Worm (Caenorhabditis elegans) whole organism, L4 larva: ENCODE measurements around the gene nlp-26.

Source experiments
- egl-27 ChIP-seq: sonication (generic microtip); optimal IDR thresholded peaks from 3 replicates; lab custom pipeline; 2017; ENCODE audit warnings: missing biosample characterization, missing genetic modification reagents, missing genetic modification characterization
- fos-1 ChIP-seq: fragments of 150-350 bp; optimal IDR thresholded peaks from 2 replicates; lab custom pipeline; 2014; ENCODE audit warnings: missing biosample characterization, missing genetic modification characterization
- lin-13 ChIP-seq: fragments of 150-350 bp; optimal IDR thresholded peaks from 2 replicates; lab custom pipeline; 2014; ENCODE audit warnings: missing biosample characterization, missing genetic modification reagents, missing genetic modification characterization
- nhr-48 ChIP-seq: sonication (generic microtip); optimal IDR thresholded peaks from 2 replicates; lab custom pipeline; 2016; ENCODE audit warnings: mild to moderate bottlenecking, missing genetic modification characterization, missing compliant biosample characterization
- skn-1 ChIP-seq: fragments of 150-350 bp; optimal IDR thresholded peaks from 2 replicates; lab custom pipeline; 2014; ENCODE audit warnings: missing biosample characterization, missing genetic modification characterization
- snpc-1.2 ChIP-seq: fragments of 200-800 bp; sonication (Bioruptor generic); IDR thresholded peaks from 2 replicates; pipeline ENCODE4 v1.3.6; 2022; ENCODE audit warnings: missing genetic modification reagents, missing genetic modification characterization, missing compliant biosample characterization
- unc-39 ChIP-seq: sonication (generic microtip); optimal IDR thresholded peaks from 2 replicates; lab custom pipeline; 2017; ENCODE audit warnings: missing biosample characterization, missing genetic modification characterization
- zag-1 ChIP-seq: fragments of 150-350 bp; optimal IDR thresholded peaks from 2 replicates; lab custom pipeline; 2014; ENCODE audit warnings: missing biosample characterization, missing genetic modification characterization
- ztf-11 ChIP-seq: fragments of 150-350 bp; optimal IDR thresholded peaks from 2 replicates; lab custom pipeline; 2014; ENCODE audit warnings: missing biosample characterization, missing genetic modification characterization

DNA sequence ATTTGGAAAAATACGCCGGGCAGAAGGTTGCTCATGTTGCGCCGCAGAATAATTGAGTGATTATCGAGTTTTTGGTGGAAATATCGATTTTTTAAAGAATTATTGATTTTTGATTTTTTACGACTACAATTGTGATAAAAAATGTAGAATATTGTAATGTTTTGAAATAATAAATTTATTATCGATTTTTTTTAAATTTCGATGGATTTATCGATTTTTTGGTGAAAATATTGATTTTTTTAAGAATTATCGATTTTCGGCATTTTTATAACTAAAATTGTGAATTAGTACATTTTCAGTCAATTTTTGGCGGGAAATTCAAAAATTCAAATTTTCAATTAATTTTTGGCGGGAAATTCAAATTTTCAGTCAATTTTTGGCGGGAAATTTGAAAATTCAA, 17.3 kb downstream of the nlp-26 start:
- TF ChIP-seq lin-13 (GFP tag; lab: Kevin White, UChicago) (no peak), ztf-11 (tag; lab: Kevin White, UChicago) (no peak), snpc-1.2 (GFP tag; lab: Robert Waterston, UW) (no peak), fos-1 (no peak), unc-39 (tag; lab: Kevin White, UChicago) (no peak), nhr-48 (no peak), zag-1 (tag; lab: Kevin White, UChicago) (no peak), egl-27 (tag; lab: Kevin White, UChicago) (no peak), skn-1 (tag; lab: Kevin White, UChicago) (no peak)
